Fruit fly (Drosophila melanogaster) whole organism, prepupa: ENCODE measurements around the gene RhoGAP100F.
A peak's percentile ranks its signal among the peaks of the same experiment; 100 is the strongest.

Experiments used
- Blimp-1 ChIP-seq: fragments of 200-800 bp; sonication (Bioruptor generic); optimal IDR thresholded peaks from 3 replicates; lab custom pipeline; 2017; ENCODE audit warnings: missing biosample characterization, missing genetic modification characterization, mild to moderate bottlenecking, moderate library complexity, missing genetic modification reagents
- CG10631 ChIP-seq: fragments of 200-800 bp; sonication (Bioruptor generic); optimal IDR thresholded peaks from 2 replicates; lab custom pipeline; 2016; ENCODE audit warnings: missing biosample characterization, missing genetic modification characterization
- CG10669 ChIP-seq: fragments of 200-800 bp; sonication (Bioruptor generic); optimal IDR thresholded peaks from 3 replicates; lab custom pipeline; 2018; ENCODE audit warnings: missing biosample characterization, mild to moderate bottlenecking, missing genetic modification characterization, moderate library complexity
- CG11294 ChIP-seq: fragments of 200-800 bp; sonication (Bioruptor generic); IDR thresholded peaks from 2 replicates; pipeline ENCODE4 v1.3.6; 2022; ENCODE audit warnings: missing biosample characterization, missing genetic modification characterization
- CG11762 ChIP-seq: fragments of 200-800 bp; sonication (Bioruptor generic); optimal IDR thresholded peaks from 3 replicates; lab custom pipeline; 2016; ENCODE audit warnings: missing biosample characterization, missing genetic modification characterization; ENCODE audit not compliant: insufficient read depth
- CG11902 ChIP-seq: fragments of 200-800 bp; sonication (Bioruptor generic); optimal IDR thresholded peaks from 3 replicates; lab custom pipeline; 2016; ENCODE audit warnings: missing biosample characterization, missing genetic modification characterization
- CG15336 ChIP-seq: fragments of 200-800 bp; sonication (Bioruptor generic); IDR thresholded peaks from 2 replicates; pipeline ENCODE4 v1.3.6; 2022; ENCODE audit warnings: missing biosample characterization, missing genetic modification characterization
- CG1621 ChIP-seq: fragments of 200-800 bp; sonication (Bioruptor generic); optimal IDR thresholded peaks from 3 replicates; lab custom pipeline; 2018; ENCODE audit warnings: missing biosample characterization, mild to moderate bottlenecking, missing genetic modification characterization
- CG3032 ChIP-seq: fragments of 200-800 bp; optimal IDR thresholded peaks from 2 replicates; lab custom pipeline; 2019; ENCODE audit warnings: missing biosample characterization, mild to moderate bottlenecking, missing genetic modification characterization, moderate library complexity
- CG31627 ChIP-seq: fragments of 200-800 bp; sonication (Bioruptor generic); optimal IDR thresholded peaks from 3 replicates; lab custom pipeline; 2016; ENCODE audit warnings: missing biosample characterization, missing genetic modification characterization
- CG32006 ChIP-seq: fragments of 200-800 bp; sonication (Bioruptor generic); optimal IDR thresholded peaks from 3 replicates; lab custom pipeline; 2017; ENCODE audit warnings: missing biosample characterization, mild to moderate bottlenecking, missing genetic modification characterization
- CG34406 ChIP-seq: fragments of 200-800 bp; sonication (Bioruptor generic); optimal IDR thresholded peaks from 3 replicates; lab custom pipeline; 2016; ENCODE audit warnings: missing biosample characterization, missing genetic modification characterization
- CG3919 ChIP-seq: fragments of 200-800 bp; sonication (Bioruptor generic); optimal IDR thresholded peaks from 3 replicates; lab custom pipeline; 2016; ENCODE audit warnings: missing biosample characterization, missing genetic modification characterization
- CG4318 ChIP-seq: fragments of 200-800 bp; sonication (Bioruptor generic); optimal IDR thresholded peaks from 3 replicates; lab custom pipeline; 2017; ENCODE audit warnings: missing biosample characterization, mild to moderate bottlenecking, missing genetic modification characterization
- CG6792 ChIP-seq: fragments of 200-800 bp; sonication (Bioruptor generic); optimal IDR thresholded peaks from 3 replicates; lab custom pipeline; 2016; ENCODE audit warnings: missing biosample characterization, missing genetic modification characterization
- CG6808 ChIP-seq: fragments of 200-800 bp; sonication (Bioruptor generic); optimal IDR thresholded peaks from 3 replicates; lab custom pipeline; 2017; ENCODE audit warnings: missing biosample characterization, missing genetic modification characterization, mild to moderate bottlenecking, moderate library complexity, missing genetic modification reagents
- CG6854 ChIP-seq: fragments of 200-800 bp; sonication (Bioruptor generic); optimal IDR thresholded peaks from 2 replicates; lab custom pipeline; 2017; ENCODE audit warnings: missing biosample characterization, mild to moderate bottlenecking, missing genetic modification characterization
- CG8119 ChIP-seq: fragments of 200-800 bp; sonication (Bioruptor generic); IDR thresholded peaks from 3 replicates; pipeline ENCODE4 v1.3.6; 2022; ENCODE audit warnings: missing biosample characterization, missing genetic modification characterization
- CG8632 ChIP-seq: fragments of 200-800 bp; sonication (Bioruptor generic); optimal IDR thresholded peaks from 3 replicates; lab custom pipeline; 2016; ENCODE audit warnings: missing biosample characterization, missing genetic modification characterization
- CG9139 ChIP-seq: fragments of 200-800 bp; sonication (Bioruptor generic); optimal IDR thresholded peaks from 3 replicates; lab custom pipeline; 2017; ENCODE audit warnings: missing biosample characterization, mild to moderate bottlenecking, missing genetic modification characterization
- Eip75B ChIP-seq: fragments of 200-800 bp; sonication (Bioruptor generic); optimal IDR thresholded peaks from 3 replicates; lab custom pipeline; 2016; ENCODE audit warnings: missing biosample characterization, missing genetic modification characterization
- Eip78C ChIP-seq: fragments of 200-800 bp; sonication (Bioruptor generic); peaks from one replicate; lab custom pipeline; 2016; ENCODE audit warnings: missing biosample characterization, missing genetic modification characterization
- Ets96B ChIP-seq: fragments of 200-800 bp; optimal IDR thresholded peaks from 2 replicates; lab custom pipeline; 2019; ENCODE audit warnings: missing biosample characterization, mild to moderate bottlenecking, missing genetic modification characterization, moderate library complexity
- Hr38 ChIP-seq: sonication (Bioruptor generic); optimal IDR thresholded peaks from 2 replicates; lab custom pipeline; 2016; ENCODE audit warnings: missing biosample characterization, missing genetic modification characterization
- Hr39 ChIP-seq: fragments of 200-800 bp; sonication (Bioruptor generic); optimal IDR thresholded peaks from 2 replicates; lab custom pipeline; 2016; ENCODE audit warnings: missing biosample characterization, missing genetic modification characterization
- Hr4 ChIP-seq: fragments of 200-800 bp; sonication (Bioruptor generic); optimal IDR thresholded peaks from 3 replicates; lab custom pipeline; 2016; ENCODE audit warnings: missing biosample characterization, missing genetic modification characterization
- Lpt ChIP-seq: fragments of 200-800 bp; sonication (Bioruptor generic); optimal IDR thresholded peaks from 3 replicates; lab custom pipeline; 2016; ENCODE audit warnings: missing biosample characterization, missing genetic modification characterization
- Met ChIP-seq: fragments of 200-800 bp; sonication (Bioruptor generic); optimal IDR thresholded peaks from 3 replicates; lab custom pipeline; 2016; ENCODE audit warnings: missing biosample characterization, missing genetic modification characterization
- Sox102F ChIP-seq: fragments of 200-800 bp; sonication (Bioruptor generic); optimal IDR thresholded peaks from 2 replicates; lab custom pipeline; 2016; ENCODE audit warnings: missing biosample characterization, mild to moderate bottlenecking, missing genetic modification characterization
- Sox14 ChIP-seq: fragments of 200-800 bp; sonication (Bioruptor generic); optimal IDR thresholded peaks from 3 replicates; lab custom pipeline; 2016; ENCODE audit warnings: missing biosample characterization, missing genetic modification characterization
- achi ChIP-seq: fragments of 200-800 bp; sonication (Bioruptor generic); optimal IDR thresholded peaks from 3 replicates; lab custom pipeline; 2016; ENCODE audit warnings: missing biosample characterization, missing genetic modification characterization
- acj6 ChIP-seq: fragments of 200-800 bp; sonication (Bioruptor generic); optimal IDR thresholded peaks from 3 replicates; lab custom pipeline; 2016; ENCODE audit warnings: missing biosample characterization, missing genetic modification characterization
- cyc ChIP-seq: fragments of 200-800 bp; sonication (Bioruptor generic); optimal IDR thresholded peaks from 3 replicates; lab custom pipeline; 2016; ENCODE audit warnings: missing biosample characterization, missing genetic modification characterization
- dsx ChIP-seq: fragments of 200-800 bp; optimal IDR thresholded peaks from 3 replicates; lab custom pipeline; 2019; ENCODE audit warnings: missing biosample characterization, mild to moderate bottlenecking, missing genetic modification characterization, moderate library complexity; ENCODE audit not compliant: poor library complexity, severe bottlenecking
- eg ChIP-seq: fragments of 200-800 bp; sonication (Bioruptor generic); IDR thresholded peaks from 3 replicates; pipeline ENCODE4 v1.3.6; 2022; ENCODE audit warnings: missing biosample characterization, missing genetic modification characterization
- esn ChIP-seq: fragments of 200-800 bp; sonication (Bioruptor generic); optimal IDR thresholded peaks from 2 replicates; lab custom pipeline; 2016; ENCODE audit warnings: missing biosample characterization, mild to moderate bottlenecking, missing genetic modification characterization, moderate library complexity
- fd59A ChIP-seq: fragments of 200-800 bp; sonication (Bioruptor generic); optimal IDR thresholded peaks from 2 replicates; lab custom pipeline; 2017; ENCODE audit warnings: missing biosample characterization, mild to moderate bottlenecking, missing genetic modification characterization, missing genetic modification reagents
- fkh ChIP-seq: fragments of 200-800 bp; sonication (Bioruptor generic); optimal IDR thresholded peaks from 3 replicates; lab custom pipeline; 2017; ENCODE audit warnings: missing biosample characterization, mild to moderate bottlenecking, missing genetic modification characterization, moderate library complexity
- lz ChIP-seq: fragments of 200-800 bp; sonication (Bioruptor generic); optimal IDR thresholded peaks from 3 replicates; lab custom pipeline; 2016; ENCODE audit warnings: missing biosample characterization, missing genetic modification characterization
- pdm3 ChIP-seq: fragments of 200-800 bp; sonication (Bioruptor generic); optimal IDR thresholded peaks from 3 replicates; lab custom pipeline; 2016; ENCODE audit warnings: missing biosample characterization, missing genetic modification characterization
- ss ChIP-seq, 2 experiments: fragments of 200-800 bp; sonication (Bioruptor generic); optimal IDR thresholded peaks; 2 replicates in 1 of 2; 3 replicates in 1 of 2; lab custom pipeline; 2017 to 2018; ENCODE audit warnings: mild to moderate bottlenecking in 2 of 2, missing biosample characterization in 2 of 2, missing genetic modification characterization in 2 of 2, moderate library complexity in 1 of 2
- svp ChIP-seq: fragments of 200-800 bp; sonication (Bioruptor generic); peaks from one replicate; lab custom pipeline; 2016; ENCODE audit warnings: missing biosample characterization, missing genetic modification characterization
- topi ChIP-seq: fragments of 200-800 bp; sonication (Bioruptor generic); optimal IDR thresholded peaks from 3 replicates; lab custom pipeline; 2016; ENCODE audit warnings: missing biosample characterization, missing genetic modification characterization
- vri ChIP-seq: fragments of 200-800 bp; sonication (Bioruptor generic); optimal IDR thresholded peaks from 3 replicates; lab custom pipeline; 2016; ENCODE audit warnings: missing biosample characterization, mild to moderate bottlenecking, missing genetic modification characterization

RhoGAP100F gene

DNA sequence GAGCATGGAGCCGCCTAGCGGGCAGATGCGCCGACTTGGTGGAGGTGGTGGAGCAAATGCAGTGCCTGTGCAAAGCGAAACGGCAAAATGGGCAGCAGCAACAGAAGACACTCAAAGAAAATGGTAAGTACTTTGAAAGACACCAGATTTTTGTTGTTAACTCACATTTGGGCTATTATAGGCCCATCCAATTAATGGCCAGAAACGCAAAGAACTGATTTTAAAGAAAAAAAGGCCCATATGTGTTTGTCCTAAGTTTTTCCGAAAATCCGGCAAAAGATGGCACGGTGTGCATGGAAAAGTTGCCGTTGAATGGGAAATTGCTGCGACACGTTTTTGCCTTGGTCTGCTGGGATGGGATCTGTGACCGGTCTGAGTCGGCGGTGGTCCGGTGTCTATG lies 44.2 kb upstream of the RhoGAP100F start (continued):
- TF ChIP-seq CG11294 (GFP tag; lab: Robert Waterston, UW): peak; percentile 28; the same call in 1 of the 2 replicates
- TF ChIP-seq Eip78C: peak; percentile 91
- no peak for TF ChIP-seq CG1621
- TF ChIP-seq pdm3 (GFP tag; lab: Kevin White, UChicago): peak; percentile 57
- TF ChIP-seq lz (GFP tag; lab: Kevin White, UChicago): no peak
- peak; percentile 62 for TF ChIP-seq CG11762 (GFP tag; lab: Kevin White, UChicago)
- TF ChIP-seq CG34406: no peak
- TF ChIP-seq CG8632 (GFP tag; lab: Kevin White, UChicago): no peak
- TF ChIP-seq fd59A (GFP tag; lab: Kevin White, UChicago): no peak
- TF ChIP-seq CG9139: no peak
- no peak for TF ChIP-seq Hr39

DNA sequence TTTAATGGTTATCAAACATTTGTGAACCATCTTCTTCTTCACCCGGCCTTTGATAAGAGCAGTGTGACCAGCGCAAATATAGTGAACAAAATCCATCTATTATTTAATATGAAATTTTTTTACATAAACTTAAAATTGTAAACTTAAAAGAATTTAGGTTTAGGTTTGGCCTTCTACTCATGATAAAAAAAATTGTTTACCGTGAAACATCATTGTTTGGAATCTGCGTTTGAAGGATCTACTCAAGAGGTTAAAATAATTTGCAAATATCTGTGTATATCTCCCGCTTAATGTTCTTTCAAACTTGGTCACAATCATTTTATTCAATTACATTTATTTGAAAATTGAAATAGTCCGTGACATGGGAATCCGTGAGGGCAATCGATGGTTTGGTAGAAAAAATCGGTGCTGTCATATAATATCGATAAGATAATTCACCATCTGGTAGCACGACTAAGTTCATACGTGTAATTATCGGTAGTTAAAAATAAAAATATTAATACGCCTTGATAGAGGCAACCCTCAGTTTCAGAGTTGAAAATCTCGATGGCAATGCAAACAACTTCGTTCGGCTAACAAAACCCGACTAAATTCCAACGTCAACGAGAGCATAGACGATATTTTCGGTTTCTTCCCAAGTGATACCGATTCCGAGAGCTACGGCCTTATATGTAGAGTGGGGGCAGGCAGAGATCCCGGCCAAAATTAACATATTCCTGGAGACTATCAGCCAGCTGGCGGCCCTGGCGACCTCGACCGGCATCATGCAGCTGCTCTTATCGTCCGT lies 40.4 kb upstream of the RhoGAP100F start, which contains the start of the genes betaGlu and sip3:
Gene betaGlu, minus strand, starts transcription at position 59 of the 787 bp plus-strand sequence.
Gene sip3, plus strand, starts transcription at position 430 of the 787 bp plus-strand sequence.
- TF ChIP-seq ss (GFP tag; optimal IDR thresholded peaks at IDR 0.05; lab: Kevin White, UChicago) (peak in 1 of 2 experiments; percentile 4), CG3032 (peak; percentile 6), Eip78C (peak; percentile 82), Sox14 (peak; percentile 40), Ets96B (tag; lab: Kevin White, UChicago) (no peak), CG1621 (no peak), Hr38 (GFP tag; lab: Kevin White, UChicago) (no peak), CG11902 (no peak), Met (GFP tag; lab: Kevin White, UChicago) (no peak), CG10631 (GFP tag; lab: Kevin White, UChicago) (no peak), CG31627 (GFP tag; lab: Kevin White, UChicago) (peak; percentile 26), esn (GFP tag; lab: Kevin White, UChicago) (peak; percentile 48), Blimp-1 (GFP tag; lab: Kevin White, UChicago) (no peak), CG32006 (no peak), achi (GFP tag; lab: Kevin White, UChicago) (peak; percentile 61), cyc (GFP tag; lab: Kevin White, UChicago) (peak; percentile 12), eg (GFP tag; lab: Robert Waterston, UW) (no peak), CG6792 (GFP tag; lab: Kevin White, UChicago) (no peak), fd59A (GFP tag; lab: Kevin White, UChicago) (no peak), vri (peak; percentile 74), acj6 (GFP tag; lab: Kevin White, UChicago) (peak; percentile 1), CG3919 (GFP tag; lab: Kevin White, UChicago) (no peak), CG6854 (GFP tag; lab: Kevin White, UChicago) (no peak), Sox102F (GFP tag; lab: Kevin White, UChicago) (no peak), CG6808 (GFP tag; lab: Kevin White, UChicago) (no peak), CG34406 (no peak), dsx (GFP tag; lab: Kevin White, UChicago) (no peak), CG15336 (no peak), topi (GFP tag; lab: Kevin White, UChicago) (peak; percentile 33), CG8119 (no peak), CG10669 (GFP tag; lab: Kevin White, UChicago) (no peak), CG11762 (GFP tag; lab: Kevin White, UChicago) (no peak), Eip75B (GFP tag; lab: Kevin White, UChicago) (peak; percentile 18), CG4318 (no peak), fkh (no peak), Lpt (GFP tag; lab: Kevin White, UChicago) (no peak), Hr4 (GFP tag; lab: Kevin White, UChicago) (peak; percentile 14), svp (GFP tag; lab: Kevin White, UChicago) (peak; percentile 90), CG8632 (GFP tag; lab: Kevin White, UChicago) (no peak), Hr39 (peak; percentile 21)
